Worm (Caenorhabditis elegans) whole organism, dauer: ENCODE measurements around the gene K07C5.2.

Source experiments
- unc-62 ChIP-seq: sonication (generic microtip); optimal IDR thresholded peaks from 2 replicates; lab custom pipeline; 2017; ENCODE audit warnings: missing biosample characterization, missing genetic modification reagents, missing genetic modification characterization

Gene K07C5.2

ce11 chrV:10379761-10380160 is 40.5 kb downstream of the K07C5.2 start:
- TF ChIP-seq unc-62 (GFP tag; lab: Kevin White, UChicago): no peak

- no peak for TF ChIP-seq unc-62 (GFP tag; lab: Kevin White, UChicago)
Observed at ce11 chrV:10381726-10382125, 42.4 kb downstream of the K07C5.2 start, which contains the start of gene abu-1. Gene abu-1, minus strand, starts transcription at chrV:10381826.

ce11 chrV:10382142-10382541 is 42.8 kb downstream of the K07C5.2 start, which contains the start of gene pqn-2:
Gene pqn-2, plus strand, starts transcription at chrV:10382442.
- no peak for TF ChIP-seq unc-62 (GFP tag; lab: Kevin White, UChicago)

ce11 chrV:10383950-10384349 is 44.6 kb downstream of the K07C5.2 start, which contains the start of gene spe-10:
Gene spe-10, plus strand, starts transcription at chrV:10384250.
- no peak for TF ChIP-seq unc-62 (GFP tag; lab: Kevin White, UChicago)

ce11 chrV:10387412-10387811 is 48.1 kb downstream of the K07C5.2 start:
- no peak for TF ChIP-seq unc-62 (GFP tag; lab: Kevin White, UChicago)

- TF ChIP-seq unc-62 (GFP tag; lab: Kevin White, UChicago): no peak
Observed at ce11 chrV:10388318-10388717, 49.0 kb downstream of the K07C5.2 start, which contains the start of gene AC3.5. Gene AC3.5, plus strand, starts transcription at chrV:10388527.
